Worm (Caenorhabditis elegans): Measurements from ENCODE around the gene oac-3.

DNA sequence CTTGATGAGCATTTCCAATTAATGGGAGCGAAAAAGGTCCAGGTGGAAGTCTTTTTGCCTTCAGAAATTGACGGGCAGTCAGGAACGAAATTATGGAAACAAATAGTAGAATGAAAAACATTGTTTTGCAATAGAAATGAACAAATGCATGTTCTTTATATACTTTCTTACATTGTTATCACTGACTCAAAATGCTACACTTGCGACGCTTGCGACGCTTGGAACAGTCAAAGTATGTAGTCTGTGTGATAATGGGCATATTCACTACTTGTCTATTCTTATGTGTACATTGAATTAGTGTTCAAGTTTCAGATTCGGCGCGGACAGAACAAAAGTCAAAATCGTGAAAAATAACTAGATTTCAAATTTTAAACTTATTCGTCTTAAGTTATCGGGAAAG lies 957 bp upstream of the oac-3 start, which contains the start of gene cyp-35C1:
- TF ChIP-seq nfya-1 (tag; optimal IDR thresholded peaks at IDR 0.05) (no peak), pha-4 (tag; optimal IDR thresholded peaks at IDR 0.05) (no peak), nhr-11 (tag; optimal IDR thresholded peaks at IDR 0.05) (no peak), C38D4.7 (GFP tag; optimal IDR thresholded peaks at IDR 0.05) (no peak), ceh-30 (tag; optimal IDR thresholded peaks at IDR 0.05) (no peak), gmeb-2 (tag; optimal IDR thresholded peaks at IDR 0.05) (no peak), T23F11.4 (GFP tag; optimal IDR thresholded peaks at IDR 0.05) (no peak), ceh-2 (tag; optimal IDR thresholded peaks at IDR 0.05) (no peak), pag-3 (tag; optimal IDR thresholded peaks at IDR 0.05; ENCODE audit: borderline replicate concordance) (no peak), dmd-4 (tag; optimal IDR thresholded peaks at IDR 0.05; ENCODE audit: borderline replicate concordance) (no peak), ceh-14 (tag; optimal IDR thresholded peaks at IDR 0.05) (no peak), sox-2 (GFP tag; IDR thresholded peaks at IDR 0.05) (no peak), hlh-13 (GFP tag; optimal IDR thresholded peaks at IDR 0.05) (no peak)
